Worm (Caenorhabditis elegans) whole organism, L1 larva: ENCODE results near the gene smoc-1.
A peak's percentile ranks its signal among the peaks of the same experiment; 100 is the strongest.

ENCODE experiments used
- F16B12.6 ChIP-seq: fragments of 150-350 bp; optimal IDR thresholded peaks from 2 replicates; lab custom pipeline; 2014; ENCODE audit warnings: missing biosample characterization, missing genetic modification characterization
- Y116A8C.19 ChIP-seq: sonication (generic microtip); optimal IDR thresholded peaks from 2 replicates; lab custom pipeline; 2016; ENCODE audit warnings: missing compliant biosample characterization, missing genetic modification characterization, borderline replicate concordance
- aha-1 ChIP-seq: fragments of 150-350 bp; optimal IDR thresholded peaks from 2 replicates; lab custom pipeline; 2014; ENCODE audit warnings: missing biosample characterization, missing genetic modification characterization
- ama-1 ChIP-seq: fragments of 150-350 bp; optimal IDR thresholded peaks from 2 replicates; lab custom pipeline; 2014
- ceh-63 ChIP-seq: fragments of 200-800 bp; sonication (Bioruptor generic); optimal IDR thresholded peaks from 2 replicates; lab custom pipeline; 2018; ENCODE audit warnings: mild to moderate bottlenecking, missing genetic modification characterization, missing compliant biosample characterization
- ceh-82 ChIP-seq, 3 experiments: fragments of 150-350 bp in 1 of 3; sonication (generic microtip) in 2 of 3; optimal IDR thresholded peaks; 2 replicates each; lab custom pipeline; 2014 to 2017; ENCODE audit warnings: missing biosample characterization in 3 of 3, missing genetic modification characterization in 3 of 3
- ceh-88 ChIP-seq: fragments of 200-800 bp; sonication (Bioruptor generic); IDR thresholded peaks from 2 replicates; pipeline ENCODE4 v1.3.6; 2022; ENCODE audit warnings: missing genetic modification characterization, missing compliant biosample characterization
- ceh-90 ChIP-seq: sonication (generic microtip); optimal IDR thresholded peaks from 2 replicates; lab custom pipeline; 2016; ENCODE audit warnings: missing genetic modification characterization, missing compliant biosample characterization
- dpl-1 ChIP-seq, 3 experiments: fragments of 150-350 bp in 2 of 3; sonication (generic microtip) in 1 of 3; optimal IDR thresholded peaks; 2 replicates each; lab custom pipeline; 2014 to 2017; ENCODE audit warnings: missing biosample characterization in 3 of 3, missing genetic modification characterization in 3 of 3, missing genetic modification reagents in 3 of 3
- efl-1 ChIP-seq, 4 experiments: fragments of 150-350 bp; optimal IDR thresholded peaks in 3 of 4; peaks in 1 of 4; 1 replicate in 1 of 4; 2 replicates in 3 of 4; lab custom pipeline; 2014; ENCODE audit warnings: missing biosample characterization in 2 of 4, missing genetic modification characterization in 2 of 4, missing genetic modification reagents in 2 of 4
- efl-3 ChIP-seq: fragments of 200-800 bp; sonication (Bioruptor generic); optimal IDR thresholded peaks from 2 replicates; lab custom pipeline; 2018; ENCODE audit warnings: mild to moderate bottlenecking, missing genetic modification characterization, missing compliant biosample characterization
- egl-27 ChIP-seq, 2 experiments: fragments of 150-350 bp in 1 of 2; sonication (generic microtip); optimal IDR thresholded peaks; 3 replicates each; lab custom pipeline; 2017 to 2018; ENCODE audit warnings: missing biosample characterization in 2 of 2, missing genetic modification characterization in 2 of 2, missing genetic modification reagents in 2 of 2
- elt-2 ChIP-seq: sonication (generic microtip); optimal IDR thresholded peaks from 2 replicates; lab custom pipeline; 2016; ENCODE audit warnings: missing genetic modification characterization, mild to moderate bottlenecking, inconsistent platforms, missing compliant biosample characterization, missing genetic modification reagents
- ets-5 ChIP-seq: fragments of 200-800 bp; sonication (Bioruptor generic); IDR thresholded peaks from 2 replicates; pipeline ENCODE4 v1.3.6; 2022; ENCODE audit warnings: missing genetic modification characterization, missing compliant biosample characterization
- fkh-10 ChIP-seq: sonication (generic microtip); optimal IDR thresholded peaks from 2 replicates; lab custom pipeline; 2017; ENCODE audit warnings: missing biosample characterization, missing genetic modification reagents, missing genetic modification characterization
- fos-1 ChIP-seq: fragments of 150-350 bp; optimal IDR thresholded peaks from 2 replicates; lab custom pipeline; 2014; ENCODE audit warnings: missing biosample characterization, missing genetic modification characterization
- hlh-17 ChIP-seq: fragments of 200-800 bp; sonication (Bioruptor generic); optimal IDR thresholded peaks from 2 replicates; lab custom pipeline; 2018; ENCODE audit warnings: missing genetic modification characterization, mild to moderate bottlenecking, missing compliant biosample characterization, moderate library complexity, borderline replicate concordance
- hpl-2 ChIP-seq: fragments of 150-350 bp; optimal IDR thresholded peaks from 2 replicates; lab custom pipeline; 2014; ENCODE audit warnings: missing biosample characterization, missing genetic modification reagents, missing genetic modification characterization
- irx-1 ChIP-seq: sonication (generic microtip); optimal IDR thresholded peaks from 2 replicates; lab custom pipeline; 2016; ENCODE audit warnings: missing genetic modification characterization, missing compliant biosample characterization
- lin-13 ChIP-seq: fragments of 150-350 bp; optimal IDR thresholded peaks from 2 replicates; lab custom pipeline; 2014; ENCODE audit warnings: missing biosample characterization, missing genetic modification reagents, missing genetic modification characterization
- lin-15B ChIP-seq: fragments of 150-350 bp; sonication (generic microtip); optimal IDR thresholded peaks from 3 replicates; lab custom pipeline; 2014; ENCODE audit warnings: missing biosample characterization, missing genetic modification characterization
- lin-35 ChIP-seq, 2 experiments: fragments of 150-350 bp; optimal IDR thresholded peaks; 2 replicates each; lab custom pipeline; 2014; ENCODE audit warnings: missing biosample characterization in 2 of 2, missing genetic modification characterization in 2 of 2, missing genetic modification reagents in 2 of 2
- lin-39 ChIP-seq: fragments of 150-350 bp; optimal IDR thresholded peaks from 2 replicates; lab custom pipeline; 2014; ENCODE audit warnings: missing biosample characterization, missing genetic modification reagents, missing genetic modification characterization
- lir-3 ChIP-seq: sonication (generic microtip); optimal IDR thresholded peaks from 2 replicates; lab custom pipeline; 2016; ENCODE audit warnings: mild to moderate bottlenecking, missing genetic modification characterization, moderate library complexity, missing compliant biosample characterization; ENCODE audit not compliant: poor library complexity
- lsy-2 ChIP-seq, 2 experiments: fragments of 150-350 bp; optimal IDR thresholded peaks; 2 replicates each; lab custom pipeline; 2014; ENCODE audit warnings: missing biosample characterization in 2 of 2, missing genetic modification characterization in 2 of 2
- mab-9 ChIP-seq: fragments of 200-800 bp; sonication (Bioruptor generic); IDR thresholded peaks from 2 replicates; pipeline ENCODE4 v1.3.6; 2022; ENCODE audit warnings: missing genetic modification reagents, missing genetic modification characterization, missing compliant biosample characterization
- mep-1 ChIP-seq: fragments of 150-350 bp; optimal IDR thresholded peaks from 2 replicates; lab custom pipeline; 2014; ENCODE audit warnings: missing biosample characterization, missing genetic modification characterization
- nhr-12 ChIP-seq: sonication (generic microtip); optimal IDR thresholded peaks from 2 replicates; lab custom pipeline; 2017; ENCODE audit warnings: missing biosample characterization, missing genetic modification characterization
- nhr-19 ChIP-seq: fragments of 200-800 bp; sonication (Bioruptor generic); conservative IDR thresholded peaks from 2 replicates; pipeline ENCODE4 v1.3.6; 2022; ENCODE audit warnings: missing genetic modification characterization, missing compliant biosample characterization
- nhr-20 ChIP-seq: sonication (generic microtip); optimal IDR thresholded peaks from 2 replicates; lab custom pipeline; 2016; ENCODE audit warnings: mild to moderate bottlenecking, missing genetic modification characterization, missing compliant biosample characterization
- nhr-237 ChIP-seq: fragments of 150-350 bp; optimal IDR thresholded peaks from 2 replicates; lab custom pipeline; 2014; ENCODE audit warnings: missing biosample characterization, missing genetic modification characterization
- nhr-28 ChIP-seq: fragments of 150-350 bp; optimal IDR thresholded peaks from 2 replicates; lab custom pipeline; 2014; ENCODE audit warnings: missing biosample characterization, missing genetic modification characterization
- nhr-84 ChIP-seq: sonication (generic microtip); optimal IDR thresholded peaks from 2 replicates; lab custom pipeline; 2017; ENCODE audit warnings: missing biosample characterization, missing genetic modification characterization
- pqm-1 ChIP-seq: sonication (generic microtip); optimal IDR thresholded peaks from 3 replicates; lab custom pipeline; 2017; ENCODE audit warnings: missing biosample characterization, missing genetic modification characterization
- rnt-1 ChIP-seq: sonication (generic microtip); optimal IDR thresholded peaks from 2 replicates; lab custom pipeline; 2016; ENCODE audit warnings: mild to moderate bottlenecking, missing genetic modification characterization, moderate library complexity, missing compliant biosample characterization
- skn-1 ChIP-seq: fragments of 150-350 bp; optimal IDR thresholded peaks from 2 replicates; lab custom pipeline; 2014; ENCODE audit warnings: missing biosample characterization, missing genetic modification characterization
- snpc-4 ChIP-seq: fragments of 150-350 bp; optimal IDR thresholded peaks from 2 replicates; lab custom pipeline; 2014; ENCODE audit warnings: missing biosample characterization, missing genetic modification characterization
- snu-23 ChIP-seq: sonication (generic microtip); optimal IDR thresholded peaks from 2 replicates; lab custom pipeline; 2016; ENCODE audit warnings: missing genetic modification characterization, missing compliant biosample characterization
- sptf-1 ChIP-seq: fragments of 150-350 bp; optimal IDR thresholded peaks from 2 replicates; lab custom pipeline; 2014; ENCODE audit warnings: missing biosample characterization, missing genetic modification characterization
- tbx-2 ChIP-seq: sonication (generic microtip); optimal IDR thresholded peaks from 2 replicates; lab custom pipeline; 2016; ENCODE audit warnings: missing genetic modification characterization, missing compliant biosample characterization
- unc-30 ChIP-seq: sonication (generic microtip); optimal IDR thresholded peaks from 2 replicates; lab custom pipeline; 2017; ENCODE audit warnings: missing biosample characterization, missing genetic modification characterization
- unc-62 ChIP-seq: fragments of 150-350 bp; optimal IDR thresholded peaks from 2 replicates; lab custom pipeline; 2014; ENCODE audit warnings: missing biosample characterization, missing genetic modification reagents, missing genetic modification characterization
- zag-1 ChIP-seq: fragments of 150-350 bp; optimal IDR thresholded peaks from 2 replicates; lab custom pipeline; 2014; ENCODE audit warnings: missing biosample characterization, missing genetic modification characterization
- zip-4 ChIP-seq: fragments of 200-800 bp; sonication (Bioruptor generic); optimal IDR thresholded peaks from 2 replicates; lab custom pipeline; 2018; ENCODE audit warnings: mild to moderate bottlenecking, missing genetic modification characterization, moderate library complexity, missing compliant biosample characterization
- ztf-4 ChIP-seq: fragments of 150-350 bp; optimal IDR thresholded peaks from 2 replicates; lab custom pipeline; 2014; ENCODE audit warnings: missing biosample characterization, missing genetic modification characterization

Gene smoc-1

ce11 chrV:11764373-11764954, 7.0 kb downstream of the smoc-1 start, which contains the start of the genes F55A11.1 and syx-5 (continued):
- TF ChIP-seq aha-1 (no peak), nhr-84 (no peak), zag-1 (tag; lab: Kevin White, UChicago) (no peak)

ce11 chrV:11767028-11767427, 9.6 kb downstream of the smoc-1 start, which contains the start of gene sel-11:
Gene sel-11 (plus strand): TSS chrV:11767328.
- TF ChIP-seq nhr-20 (tag; lab: Kevin White, UChicago) = no peak
- TF ChIP-seq sptf-1 = no peak
- TF ChIP-seq rnt-1 (tag; lab: Kevin White, UChicago) = no peak
- no peak for TF ChIP-seq efl-1 (optimal IDR thresholded peaks at IDR 0.05; lab: Kevin White, UChicago)
- no peak for TF ChIP-seq efl-1 (GFP tag; optimal IDR thresholded peaks at IDR 0.05 in 1 of 2; lab: Kevin White, UChicago)
- no peak for TF ChIP-seq lin-13 (GFP tag; lab: Kevin White, UChicago)
- TF ChIP-seq lin-39 (tag; lab: Kevin White, UChicago) = no peak
- no peak for TF ChIP-seq fkh-10 (GFP tag; lab: Kevin White, UChicago)
- TF ChIP-seq zag-1 (tag; lab: Kevin White, UChicago) = no peak
- TF ChIP-seq hlh-17 (GFP tag; lab: Kevin White, UChicago) = no peak
- no peak for TF ChIP-seq ceh-90 (tag; lab: Kevin White, UChicago)
- TF ChIP-seq ets-5 = no peak
- TF ChIP-seq fos-1 (tag; lab: Kevin White, UChicago) = no peak
- no peak for TF ChIP-seq pqm-1 (tag; lab: Kevin White, UChicago)
- no peak for TF ChIP-seq ceh-88 (GFP tag; lab: Robert Waterston, UW)
- TF ChIP-seq nhr-237 (tag; lab: Kevin White, UChicago) = no peak

- TF ChIP-seq efl-1 (optimal IDR thresholded peaks at IDR 0.05; lab: Kevin White, UChicago) (no peak), efl-1 (GFP tag; optimal IDR thresholded peaks at IDR 0.05 in 1 of 2; lab: Kevin White, UChicago) (peak in 1 of 2 experiments; percentile 56), nhr-84 (no peak), ztf-4 (tag; lab: Kevin White, UChicago) (no peak)
Observed at ce11 chrV:11769646-11770045, 12.2 kb downstream of the smoc-1 start.

- TF ChIP-seq mep-1 (tag; lab: Kevin White, UChicago) (no peak), ceh-82 (tag; optimal IDR thresholded peaks at IDR 0.05; lab: Kevin White, UChicago) (no peak), tbx-2 (no peak), elt-2 (tag; lab: Kevin White, UChicago) (no peak), snpc-4 (tag; lab: Kevin White, UChicago) (no peak), nhr-12 (tag; lab: Kevin White, UChicago) (no peak), ceh-90 (tag; lab: Kevin White, UChicago) (no peak), skn-1 (tag; lab: Kevin White, UChicago) (no peak), zip-4 (GFP tag; lab: Kevin White, UChicago) (no peak), lir-3 (tag; lab: Kevin White, UChicago) (no peak), unc-30 (tag; lab: Kevin White, UChicago) (no peak), nhr-19 (no peak), F16B12.6 (tag; lab: Kevin White, UChicago) (no peak), irx-1 (tag; lab: Kevin White, UChicago) (no peak), lsy-2 (tag; optimal IDR thresholded peaks at IDR 0.05; lab: Kevin White, UChicago) (peak in 1 of 2 experiments; percentile 29), Y116A8C.19 (tag; lab: Kevin White, UChicago) (no peak), mab-9 (no peak), snu-23 (GFP tag; lab: Kevin White, UChicago) (no peak), nhr-20 (tag; lab: Kevin White, UChicago) (no peak), lin-15B (tag; lab: Kevin White, UChicago) (no peak), efl-3 (GFP tag; lab: Kevin White, UChicago) (no peak), dpl-1 (GFP tag; optimal IDR thresholded peaks at IDR 0.05; lab: Kevin White, UChicago) (peak; percentile 27 to 48 (median 46)), fos-1 (tag; lab: Kevin White, UChicago) (no peak), ama-1 (no peak), ztf-4 (tag; lab: Kevin White, UChicago) (no peak), unc-62 (GFP tag; lab: Kevin White, UChicago) (no peak), nhr-28 (no peak), ceh-63 (GFP tag; lab: Kevin White, UChicago) (no peak), sptf-1 (no peak), hpl-2 (GFP tag; lab: Kevin White, UChicago) (no peak), aha-1 (no peak), zag-1 (tag; lab: Kevin White, UChicago) (no peak), lin-35 (GFP tag; optimal IDR thresholded peaks at IDR 0.05; lab: Kevin White, UChicago) (peak in 1 of 2 experiments; percentile 43), egl-27 (tag; optimal IDR thresholded peaks at IDR 0.05; lab: Kevin White, UChicago) (no peak)
Observed at ce11 chrV:11770053-11770517, 12.6 kb downstream of the smoc-1 start, which contains the start of gene F55A11.4. Gene F55A11.4 (plus strand): TSS chrV:11770467.
